Comparison of ENCODE assay signal across 4 worm cellular contexts in genomic region chrIII:895525-895924, ce11.
TF ChIP-seq lines count a peak whose summit lies in the region.

TSS of gene ztf-18 (minus strand) at chrIII:895712.
TSS of gene F23H11.2 (plus strand) at chrIII:895747.

TF ChIP-seq in whole organism, L1 larva, 84 proteins besides CTCF, POLR2A, EP300 and RAD21:
- TF ChIP-seq lin-35 (GFP tag; optimal IDR thresholded peaks at IDR 0.05; lab: Kevin White, UChicago), result peak in 1 of 2 experiments; percentile 43
- peak; percentile 37 for TF ChIP-seq blmp-1 (tag; optimal IDR thresholded peaks at IDR 0.05; lab: Kevin White, UChicago)
- peak; percentile 1 for TF ChIP-seq lin-15B (tag; optimal IDR thresholded peaks at IDR 0.05; lab: Kevin White, UChicago)
- no peak for TF ChIP-seq C16A3.4 (tag; optimal IDR thresholded peaks at IDR 0.05; lab: Kevin White, UChicago)
- TF ChIP-seq efl-1 (optimal IDR thresholded peaks at IDR 0.05; lab: Kevin White, UChicago), result no peak
- TF ChIP-seq efl-1 (GFP tag; optimal IDR thresholded peaks at IDR 0.05 in 1 of 2; lab: Kevin White, UChicago), result peak; percentile 10 to 71
- no peak for TF ChIP-seq nhr-76 (tag; optimal IDR thresholded peaks at IDR 0.05; lab: Kevin White, UChicago)
- TF ChIP-seq dpl-1 (GFP tag; optimal IDR thresholded peaks at IDR 0.05; lab: Kevin White, UChicago), result peak in 2 of 3 experiments; percentile 7 to 18

TF ChIP-seq in whole organism, L2 larva, 48 proteins besides CTCF, POLR2A, EP300 and RAD21:
- TF ChIP-seq lin-11 (tag; optimal IDR thresholded peaks at IDR 0.05; lab: Kevin White, UChicago) (no peak), aly-2 (tag; optimal IDR thresholded peaks at IDR 0.05; lab: Kevin White, UChicago) (no peak), lsy-2 (tag; optimal IDR thresholded peaks at IDR 0.05; lab: Kevin White, UChicago) (no peak), elt-1 (tag; optimal IDR thresholded peaks at IDR 0.05; lab: Kevin White, UChicago) (no peak), sem-4 (tag; optimal IDR thresholded peaks at IDR 0.05; lab: Kevin White, UChicago) (peak; percentile 50), nhr-129 (tag; optimal IDR thresholded peaks at IDR 0.05; lab: Kevin White, UChicago) (no peak), ztf-1 (GFP tag; conservative IDR thresholded peaks at IDR 0.05; lab: Robert Waterston, UW) (no peak)

TF ChIP-seq in whole organism, L4 larva, 104 proteins besides CTCF, POLR2A, EP300 and RAD21:
- TF ChIP-seq daf-16 (GFP tag; optimal IDR thresholded peaks at IDR 0.05; lab: Kevin White, UChicago), result no peak
- peak; percentile 13 for TF ChIP-seq daf-16 (tag; optimal IDR thresholded peaks at IDR 0.05; lab: Kevin White, UChicago)
- TF ChIP-seq nhr-28 (tag; optimal IDR thresholded peaks at IDR 0.05; lab: Kevin White, UChicago), result no peak
- TF ChIP-seq daf-12 (tag; optimal IDR thresholded peaks at IDR 0.05; lab: Kevin White, UChicago), result no peak

TF ChIP-seq in whole organism, mixed stage, embryonic, 35 proteins besides CTCF, POLR2A, EP300 and RAD21:
- no peak for TF ChIP-seq ceh-83 (GFP tag; optimal IDR thresholded peaks at IDR 0.05; lab: Kevin White, UChicago)
- peak; percentile 18 for TF ChIP-seq hlh-1 (tag; optimal IDR thresholded peaks at IDR 0.05; lab: Kevin White, UChicago)

Comparison
In these comparisons a context has a peak if more than half of its experiments do, and no peak if none do; other contexts are left out.
1. Of the 29 proteins assayed by ChIP-seq in both whole organism, L4 larva and whole organism, L1 larva: peak only in whole organism, L4 larva: none; only in whole organism, L1 larva: dpl-1 and lin-15B; in both: none; in neither: 27.